Worm (Caenorhabditis elegans): ENCODE measurements around the gene pmk-3.

pmk-3 gene

DNA sequence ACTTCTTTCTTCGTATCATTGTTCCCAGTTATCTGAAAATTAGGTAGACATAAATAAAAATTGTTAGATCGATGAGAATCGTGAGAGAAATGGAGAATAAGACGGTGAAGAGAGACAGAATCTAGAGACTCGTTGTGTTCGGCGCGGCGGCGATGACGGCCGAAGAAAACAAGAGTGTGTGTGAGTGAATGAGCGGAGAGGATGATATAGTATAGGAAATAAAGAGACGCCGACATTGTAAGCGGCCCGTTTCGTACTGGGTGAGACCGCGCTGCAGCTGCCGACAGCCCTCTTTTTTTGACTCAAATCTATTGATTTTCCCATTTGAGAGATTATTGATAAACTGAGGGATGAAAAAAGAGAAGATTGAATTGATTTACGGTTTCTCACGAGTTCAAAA lies 26.8 kb upstream of the pmk-3 start, which contains the start of gene Y42H9AR.4 (continued):
- TF ChIP-seq nfya-1 (tag; optimal IDR thresholded peaks at IDR 0.05; ENCODE audit: insufficient read depth), result peak; percentile 45
- TF ChIP-seq nhr-12 (tag; optimal IDR thresholded peaks at IDR 0.05), result no peak
- TF ChIP-seq ceh-16 (tag; optimal IDR thresholded peaks at IDR 0.05), result no peak
- TF ChIP-seq lin-15B (tag; optimal IDR thresholded peaks at IDR 0.05), result no peak
- TF ChIP-seq ceh-82 (tag; optimal IDR thresholded peaks at IDR 0.05), result no peak
- TF ChIP-seq nhr-76 (tag; optimal IDR thresholded peaks at IDR 0.05), result no peak
- peak; percentile 27 for TF ChIP-seq nhr-43 (tag; optimal IDR thresholded peaks at IDR 0.05; ENCODE audit: poor library complexity, severe bottlenecking)
- no peak for TF ChIP-seq nhr-237 (tag; optimal IDR thresholded peaks at IDR 0.05)
- TF ChIP-seq elt-3 (tag; optimal IDR thresholded peaks at IDR 0.05), result no peak
- TF ChIP-seq jun-1 (tag; optimal IDR thresholded peaks at IDR 0.05), result no peak

DNA sequence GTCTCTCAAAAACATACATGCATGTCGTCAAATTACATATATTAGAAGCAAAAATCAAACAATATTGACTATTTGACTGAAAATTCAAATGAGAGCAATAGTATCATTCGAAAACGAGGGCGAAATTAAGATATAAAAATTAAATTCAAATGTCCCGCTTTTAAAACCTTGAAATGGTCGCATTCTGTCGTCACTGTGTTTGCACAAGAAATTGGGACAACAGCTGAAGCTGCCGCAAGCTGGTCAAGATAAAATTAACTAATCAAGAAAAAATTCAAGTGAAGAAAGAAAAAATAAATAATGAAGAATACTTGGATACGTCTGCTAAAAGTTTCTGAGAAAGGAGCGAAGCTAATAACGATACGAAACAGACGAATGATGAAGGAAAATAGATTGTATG lies 26.4 kb upstream of the pmk-3 start:
- TF ChIP-seq pha-4 (tag; optimal IDR thresholded peaks at IDR 0.05), result peak; percentile 48
- no peak for TF ChIP-seq egl-5 (tag; optimal IDR thresholded peaks at IDR 0.05)
- no peak for TF ChIP-seq nhr-25 (tag; optimal IDR thresholded peaks at IDR 0.05)

- TF ChIP-seq elt-1 (tag; optimal IDR thresholded peaks at IDR 0.05) (no peak), sea-2 (GFP tag; optimal IDR thresholded peaks at IDR 0.05) (no peak), pha-4 (tag; optimal IDR thresholded peaks at IDR 0.05) (no peak), nhr-67 (tag; optimal IDR thresholded peaks at IDR 0.05) (no peak), jun-1 (tag; optimal IDR thresholded peaks at IDR 0.05) (no peak), ceh-9 (tag; optimal IDR thresholded peaks at IDR 0.05) (no peak), fkh-2 (tag; optimal IDR thresholded peaks at IDR 0.05) (no peak), R02D3.7 (tag; optimal IDR thresholded peaks at IDR 0.05) (no peak), nhr-76 (tag; optimal IDR thresholded peaks at IDR 0.05) (no peak), aly-2 (tag; optimal IDR thresholded peaks at IDR 0.05) (no peak), ztf-11 (tag; optimal IDR thresholded peaks at IDR 0.05) (no peak), zag-1 (tag; optimal IDR thresholded peaks at IDR 0.05) (no peak), lin-39 (tag; optimal IDR thresholded peaks at IDR 0.05) (no peak), nhr-28 (tag; optimal IDR thresholded peaks at IDR 0.05) (no peak), nhr-25 (tag; optimal IDR thresholded peaks at IDR 0.05) (peak; percentile 0), nhr-11 (tag; optimal IDR thresholded peaks at IDR 0.05) (no peak), nfya-1 (tag; optimal IDR thresholded peaks at IDR 0.05; ENCODE audit: insufficient read depth) (peak; percentile 23), fos-1 (tag; optimal IDR thresholded peaks at IDR 0.05) (no peak), unc-62 (GFP tag; optimal IDR thresholded peaks at IDR 0.05) (no peak), hmg-11 (tag; optimal IDR thresholded peaks at IDR 0.05) (peak; percentile 48)
Measured at ce11 chrIV:8113161-8113560, 25.9 kb upstream of the pmk-3 start, which contains the start of gene Y42H9AR.1. Y42H9AR.1 (plus strand) TSS chrIV:8113393.

ce11 chrIV:8114535-8114934 lies 24.5 kb upstream of the pmk-3 start:
- TF ChIP-seq nhr-77 (tag; optimal IDR thresholded peaks at IDR 0.05), result no peak

DNA sequence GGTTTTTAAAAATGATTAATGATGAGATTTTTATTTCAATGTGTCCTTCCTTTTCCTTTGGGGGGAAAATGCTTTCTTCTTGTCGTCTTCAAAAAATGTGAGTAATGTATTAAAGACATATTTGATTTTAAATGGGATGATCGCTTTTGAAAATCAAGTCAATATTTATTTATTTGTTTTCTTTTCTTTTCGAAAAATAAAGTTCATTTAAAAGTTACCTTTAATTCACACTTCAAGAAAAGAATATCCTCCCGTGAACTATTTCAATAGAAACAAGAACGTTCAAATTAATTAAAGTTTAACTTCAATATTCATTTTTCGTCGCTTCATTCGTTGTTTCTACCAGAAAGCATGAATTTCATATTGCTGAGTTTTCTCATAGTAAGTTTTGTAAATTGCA lies 23.6 kb upstream of the pmk-3 start, which contains the start of gene irld-8:
Gene irld-8 (plus strand): TSS at position 301 of the 400 bp plus-strand sequence.
- no peak for TF ChIP-seq eor-1 (tag; optimal IDR thresholded peaks at IDR 0.05)

DNA sequence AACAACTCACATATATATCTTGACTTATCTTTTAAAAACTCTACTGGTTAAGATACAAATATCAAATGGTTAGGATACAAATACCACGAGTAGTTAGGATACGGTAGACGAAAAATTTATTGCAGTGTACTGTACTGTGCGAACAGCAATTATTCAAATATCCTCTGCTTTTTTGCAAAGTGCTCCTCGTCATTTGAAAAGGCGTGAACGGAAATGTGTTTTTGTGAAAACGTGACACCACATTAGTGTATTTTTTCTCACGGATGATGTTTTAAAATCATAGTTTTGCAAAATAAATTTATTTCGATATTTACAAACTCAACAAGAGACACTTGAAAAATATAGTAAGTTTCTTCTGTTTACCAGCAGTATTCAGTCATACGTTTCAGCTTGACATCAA lies 20.2 kb upstream of the pmk-3 start, which contains the start of gene F42G8.8:
Gene F42G8.8 (plus strand): TSS at position 301 of the 400 bp plus-strand sequence.
- TF ChIP-seq eor-1 (tag; optimal IDR thresholded peaks at IDR 0.05), result no peak
- TF ChIP-seq nhr-77 (tag; optimal IDR thresholded peaks at IDR 0.05), result no peak
- TF ChIP-seq nhr-12 (tag; optimal IDR thresholded peaks at IDR 0.05), result no peak
- TF ChIP-seq ceh-16 (tag; optimal IDR thresholded peaks at IDR 0.05), result no peak
- no peak for TF ChIP-seq nhr-28 (tag; optimal IDR thresholded peaks at IDR 0.05)
- TF ChIP-seq nhr-237 (tag; optimal IDR thresholded peaks at IDR 0.05), result no peak
- TF ChIP-seq lsy-12 (tag; optimal IDR thresholded peaks at IDR 0.05), result no peak
- TF ChIP-seq elt-1 (tag; optimal IDR thresholded peaks at IDR 0.05), result no peak
- TF ChIP-seq lin-15B (tag; optimal IDR thresholded peaks at IDR 0.05), result no peak
- no peak for TF ChIP-seq ztf-11 (tag; optimal IDR thresholded peaks at IDR 0.05)
- no peak for TF ChIP-seq nhr-67 (tag; optimal IDR thresholded peaks at IDR 0.05)
- no peak for TF ChIP-seq unc-62 (GFP tag; optimal IDR thresholded peaks at IDR 0.05)
- no peak for TF ChIP-seq mdl-1 (tag; optimal IDR thresholded peaks at IDR 0.05)
- TF ChIP-seq lin-39 (tag; optimal IDR thresholded peaks at IDR 0.05), result no peak
- no peak for TF ChIP-seq nhr-76 (tag; optimal IDR thresholded peaks at IDR 0.05)

All from whole organism, L3 larva.